Worm (Caenorhabditis elegans) whole organism, early embryonic: ENCODE results near the gene F45G2.8.

ENCODE experiments used
- B0310.2 ChIP-seq: sonication (generic microtip); optimal IDR thresholded peaks from 2 replicates; lab custom pipeline; 2016; ENCODE audit warnings: mild to moderate bottlenecking, missing genetic modification characterization, missing compliant biosample characterization
- F13C5.2 ChIP-seq: sonication (generic microtip); optimal IDR thresholded peaks from 2 replicates; lab custom pipeline; 2017; ENCODE audit warnings: mild to moderate bottlenecking, missing genetic modification characterization, inconsistent platforms, missing compliant biosample characterization
- aly-1 ChIP-seq: sonication (generic microtip); optimal IDR thresholded peaks from 2 replicates; lab custom pipeline; 2016; ENCODE audit warnings: missing genetic modification characterization, missing compliant biosample characterization
- ama-1 ChIP-seq: fragments of 150-350 bp; optimal IDR thresholded peaks from 2 replicates; lab custom pipeline; 2014
- ceh-13 ChIP-seq: fragments of 200-800 bp; sonication (Bioruptor generic); optimal IDR thresholded peaks from 2 replicates; lab custom pipeline; 2018; ENCODE audit warnings: mild to moderate bottlenecking, missing genetic modification characterization, missing compliant biosample characterization
- ceh-36 ChIP-seq: sonication (generic microtip); optimal IDR thresholded peaks from 2 replicates; lab custom pipeline; 2016; ENCODE audit warnings: missing genetic modification characterization, inconsistent platforms, missing compliant biosample characterization
- ets-7 ChIP-seq: sonication (generic microtip); optimal IDR thresholded peaks from 2 replicates; lab custom pipeline; 2016; ENCODE audit warnings: missing genotype, missing genetic modification characterization, missing compliant biosample characterization
- flt-1 ChIP-seq: fragments of 200-800 bp; sonication (Bioruptor generic); IDR thresholded peaks from 2 replicates; pipeline ENCODE4 v1.3.6; 2022; ENCODE audit warnings: missing genetic modification characterization, missing compliant biosample characterization
- hmbx-1 ChIP-seq: sonication (generic microtip); optimal IDR thresholded peaks from 2 replicates; lab custom pipeline; 2016; ENCODE audit warnings: mild to moderate bottlenecking, missing genetic modification characterization, missing compliant biosample characterization
- hmg-4 ChIP-seq: fragments of 200-800 bp; sonication (Bioruptor generic); optimal IDR thresholded peaks from 2 replicates; lab custom pipeline; 2018; ENCODE audit warnings: mild to moderate bottlenecking, missing genetic modification characterization, missing compliant biosample characterization
- hnd-1 ChIP-seq: sonication (generic microtip); optimal IDR thresholded peaks from 2 replicates; lab custom pipeline; 2016; ENCODE audit warnings: missing genetic modification characterization, missing compliant biosample characterization
- pes-1 ChIP-seq: fragments of 200-800 bp; sonication (Bioruptor generic); IDR thresholded peaks from 2 replicates; pipeline ENCODE4 v1.3.6; 2022; ENCODE audit warnings: missing genetic modification reagents, missing genetic modification characterization, missing compliant biosample characterization
- scrt-1 ChIP-seq: fragments of 200-800 bp; sonication (Bioruptor generic); IDR thresholded peaks from 2 replicates; pipeline ENCODE4 v1.3.6; 2022; ENCODE audit warnings: missing genetic modification characterization, missing compliant biosample characterization
- sea-1 ChIP-seq: fragments of 200-800 bp; sonication (Bioruptor generic); conservative IDR thresholded peaks from 2 replicates; pipeline ENCODE4 v1.3.6; 2022; ENCODE audit warnings: missing genetic modification characterization, missing compliant biosample characterization
- tbx-11 ChIP-seq: fragments of 200-800 bp; sonication (Bioruptor generic); IDR thresholded peaks from 2 replicates; pipeline ENCODE4 v1.3.6; 2022; ENCODE audit warnings: missing genetic modification characterization, missing compliant biosample characterization
- tbx-37 ChIP-seq: fragments of 200-800 bp; sonication (Bioruptor generic); conservative IDR thresholded peaks from 2 replicates; pipeline ENCODE4 v1.3.6; 2022; ENCODE audit warnings: missing genetic modification reagents, missing genetic modification characterization, missing compliant biosample characterization
- tra-4 ChIP-seq: sonication (generic microtip); optimal IDR thresholded peaks from 2 replicates; lab custom pipeline; 2017; ENCODE audit warnings: missing genetic modification characterization, missing compliant biosample characterization

The F45G2.8 gene

DNA sequence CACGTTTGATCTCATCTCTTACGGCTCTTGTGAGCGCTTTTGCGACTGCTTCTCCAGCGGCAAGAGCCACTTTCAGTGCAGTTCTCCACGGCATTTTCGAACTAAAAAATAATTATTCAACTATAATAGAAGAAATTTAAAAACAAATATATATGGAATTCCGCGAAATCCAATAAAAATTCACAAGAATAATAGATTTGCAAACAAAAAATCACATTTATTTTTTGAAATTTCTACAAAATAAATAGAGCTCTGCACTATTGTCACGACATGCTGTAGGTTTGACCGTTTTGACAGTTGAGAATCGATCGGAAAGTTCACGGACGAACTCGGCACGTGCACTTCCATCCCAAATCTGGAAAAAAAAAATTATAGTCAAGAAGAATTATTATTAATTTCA is at the start of gene F45G2.8:
Gene F45G2.8 (minus strand): TSS at position 101 of the 400 bp plus-strand sequence.
- TF ChIP-seq B0310.2 (tag; lab: Kevin White, UChicago): no peak
- TF ChIP-seq scrt-1 (GFP tag; lab: Robert Waterston, UW): no peak
- TF ChIP-seq ceh-13 (GFP tag; lab: Kevin White, UChicago): no peak
- TF ChIP-seq tra-4 (tag; lab: Kevin White, UChicago): no peak
- TF ChIP-seq ama-1 (lab: Kevin White, UChicago): no peak
- TF ChIP-seq hmbx-1 (tag; lab: Kevin White, UChicago): no peak
- no peak for TF ChIP-seq flt-1 (GFP tag; lab: Robert Waterston, UW)
- no peak for TF ChIP-seq tbx-11 (GFP tag; lab: Robert Waterston, UW)
- no peak for TF ChIP-seq ceh-36 (tag; lab: Kevin White, UChicago)
- TF ChIP-seq F13C5.2 (tag; lab: Kevin White, UChicago): no peak
- no peak for TF ChIP-seq pes-1
- no peak for TF ChIP-seq ets-7
- TF ChIP-seq hnd-1 (tag; lab: Kevin White, UChicago): no peak
- TF ChIP-seq tbx-37 (GFP tag; lab: Robert Waterston, UW): no peak
- TF ChIP-seq aly-1: no peak

ce11 chrIII:13484024-13484423 is 48.6 kb upstream of the F45G2.8 start, which contains the start of gene acc-4:
acc-4 (minus strand) TSS chrIII:13484124.
- TF ChIP-seq pes-1: no peak
- no peak for TF ChIP-seq sea-1 (GFP tag; lab: Robert Waterston, UW)
- no peak for TF ChIP-seq tbx-11 (GFP tag; lab: Robert Waterston, UW)
- TF ChIP-seq F13C5.2 (tag; lab: Kevin White, UChicago): no peak
- no peak for TF ChIP-seq ceh-36 (tag; lab: Kevin White, UChicago)
- no peak for TF ChIP-seq aly-1
- no peak for TF ChIP-seq scrt-1 (GFP tag; lab: Robert Waterston, UW)
- no peak for TF ChIP-seq ceh-13 (GFP tag; lab: Kevin White, UChicago)
- no peak for TF ChIP-seq flt-1 (GFP tag; lab: Robert Waterston, UW)
- TF ChIP-seq ama-1 (lab: Kevin White, UChicago): no peak
- TF ChIP-seq tra-4 (tag; lab: Kevin White, UChicago): no peak
- TF ChIP-seq tbx-37 (GFP tag; lab: Robert Waterston, UW): no peak
- no peak for TF ChIP-seq hmbx-1 (tag; lab: Kevin White, UChicago)
- TF ChIP-seq B0310.2 (tag; lab: Kevin White, UChicago): no peak
- no peak for TF ChIP-seq hmg-4
- no peak for TF ChIP-seq ets-7
- no peak for TF ChIP-seq hnd-1 (tag; lab: Kevin White, UChicago)

DNA sequence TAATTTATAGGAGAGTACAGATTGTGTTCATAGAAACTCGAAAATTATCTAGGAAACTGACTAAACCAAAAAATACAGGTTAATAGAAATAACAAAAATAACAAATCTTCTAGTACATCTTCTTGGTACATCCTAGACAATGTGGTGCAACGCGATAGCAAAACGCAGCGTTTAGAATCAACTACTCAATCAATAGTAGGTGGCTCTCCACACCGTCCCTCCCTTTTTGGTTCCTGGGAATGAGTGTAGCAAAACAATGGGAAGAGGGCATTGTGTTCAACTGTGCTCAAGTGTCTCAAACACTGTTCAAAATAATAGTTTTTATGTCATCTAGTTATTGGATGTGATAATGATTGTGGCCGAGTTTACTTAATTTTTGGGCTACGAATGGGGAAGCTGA is 41.2 kb upstream of the F45G2.8 start, which contains the start of gene T27E9.6:
Gene T27E9.6 (minus strand): TSS at position 101 of the 400 bp plus-strand sequence.
- TF ChIP-seq tbx-37 (GFP tag; lab: Robert Waterston, UW) (no peak), ama-1 (lab: Kevin White, UChicago) (no peak), tra-4 (tag; lab: Kevin White, UChicago) (no peak), ceh-36 (tag; lab: Kevin White, UChicago) (no peak), hmg-4 (no peak), ets-7 (no peak), aly-1 (no peak), scrt-1 (GFP tag; lab: Robert Waterston, UW) (no peak), hmbx-1 (tag; lab: Kevin White, UChicago) (no peak), pes-1 (no peak), F13C5.2 (tag; lab: Kevin White, UChicago) (no peak), flt-1 (GFP tag; lab: Robert Waterston, UW) (no peak), sea-1 (GFP tag; lab: Robert Waterston, UW) (no peak), tbx-11 (GFP tag; lab: Robert Waterston, UW) (no peak), ceh-13 (GFP tag; lab: Kevin White, UChicago) (no peak), hnd-1 (tag; lab: Kevin White, UChicago) (no peak), B0310.2 (tag; lab: Kevin White, UChicago) (no peak)

ce11 chrIII:13474482-13474881 is 39.0 kb upstream of the F45G2.8 start:
- TF ChIP-seq hnd-1 (tag; lab: Kevin White, UChicago) (no peak), tbx-37 (GFP tag; lab: Robert Waterston, UW) (peak; percentile 21; the same call in 1 of the 2 replicates)

- no peak for TF ChIP-seq F13C5.2 (tag; lab: Kevin White, UChicago)
- no peak for TF ChIP-seq ama-1 (lab: Kevin White, UChicago)
- no peak for TF ChIP-seq ceh-36 (tag; lab: Kevin White, UChicago)
- TF ChIP-seq B0310.2 (tag; lab: Kevin White, UChicago): no peak
- no peak for TF ChIP-seq ets-7
- TF ChIP-seq hmbx-1 (tag; lab: Kevin White, UChicago): no peak
- TF ChIP-seq tbx-37 (GFP tag; lab: Robert Waterston, UW): no peak
These were observed 36.0 kb upstream of the F45G2.8 start, which contains the start of gene pssy-2 for ce11 chrIII:13471504-13471903. pssy-2 (plus strand) TSS chrIII:13471804.

- TF ChIP-seq ceh-36 (tag; lab: Kevin White, UChicago) (no peak), F13C5.2 (tag; lab: Kevin White, UChicago) (no peak), hmg-4 (no peak), B0310.2 (tag; lab: Kevin White, UChicago) (no peak), ceh-13 (GFP tag; lab: Kevin White, UChicago) (no peak)
These were observed 30.6 kb upstream of the F45G2.8 start, which contains the start of gene cdk-5 for ce11 chrIII:13465918-13466592. cdk-5 (minus strand) TSS chrIII:13466342.
